Fruit fly (Drosophila melanogaster): ENCODE measurements around the gene Ir62a.

Ir62a gene

dm6 chr3L:1516631-1517273 is 14.3 kb downstream of the Ir62a start, which contains the start of gene cue (continued):
- TF ChIP-seq gro (GFP tag; optimal IDR thresholded peaks at IDR 0.05) (no peak), NC2β (GFP tag; optimal IDR thresholded peaks at IDR 0.05) (no peak), CG17612 (GFP tag; IDR thresholded peaks at IDR 0.05) (no peak), CG4404 (GFP tag; IDR thresholded peaks at IDR 0.05) (no peak), NfI (GFP tag; optimal IDR thresholded peaks at IDR 0.05) (no peak), Hmr (GFP tag; optimal IDR thresholded peaks at IDR 0.05) (no peak), mam (GFP tag; optimal IDR thresholded peaks at IDR 0.05) (no peak), TFAM (GFP tag; optimal IDR thresholded peaks at IDR 0.05) (no peak), Oaz (GFP tag; IDR thresholded peaks at IDR 0.05) (no peak), lilli (GFP tag; optimal IDR thresholded peaks at IDR 0.05) (no peak), Hr3 (GFP tag; optimal IDR thresholded peaks at IDR 0.05) (no peak), usp (GFP tag; optimal IDR thresholded peaks at IDR 0.05) (no peak), GATAe (GFP tag; conservative IDR thresholded peaks at IDR 0.05) (no peak), tio (GFP tag; optimal IDR thresholded peaks at IDR 0.05) (no peak), CG15514 (GFP tag; optimal IDR thresholded peaks at IDR 0.05) (peak; percentile 63), zfh1 (GFP tag; IDR thresholded peaks at IDR 0.05) (no peak), Myb (GFP tag; optimal IDR thresholded peaks at IDR 0.05) (no peak), so (GFP tag; IDR thresholded peaks at IDR 0.05) (peak; percentile 60; the same call in 2 of the 3 replicates), CG9797 (GFP tag; optimal IDR thresholded peaks at IDR 0.05) (no peak), CG4360 (GFP tag; IDR thresholded peaks at IDR 0.05) (no peak), slou (GFP tag; optimal IDR thresholded peaks at IDR 0.05) (no peak), bsh (GFP tag; optimal IDR thresholded peaks at IDR 0.05) (no peak), MESR4 (GFP tag; optimal IDR thresholded peaks at IDR 0.05) (peak; percentile 43), nmo (GFP tag; optimal IDR thresholded peaks at IDR 0.05) (no peak), esg (GFP tag; conservative IDR thresholded peaks at IDR 0.05) (no peak), maf-S (GFP tag; optimal IDR thresholded peaks at IDR 0.05) (no peak), insv (GFP tag; optimal IDR thresholded peaks at IDR 0.05) (no peak), CG2129 (GFP tag; IDR thresholded peaks at IDR 0.05; ENCODE audit: partially characterized antibody) (no peak), sd (tag; optimal IDR thresholded peaks at IDR 0.05) (no peak), Tbp (GFP tag; optimal IDR thresholded peaks at IDR 0.05) (no peak), HLH3B (GFP tag; IDR thresholded peaks at IDR 0.05) (no peak), CG11247 (GFP tag; IDR thresholded peaks at IDR 0.05) (no peak), ac (GFP tag; optimal IDR thresholded peaks at IDR 0.05) (no peak), Rx (GFP tag; IDR thresholded peaks at IDR 0.05) (no peak), CG10274 (GFP tag; optimal IDR thresholded peaks at IDR 0.05) (peak; percentile 96), Atf6 (GFP tag; IDR thresholded peaks at IDR 0.05) (peak; percentile 15; the same call in 1 of the 2 replicates), psq (GFP tag; optimal IDR thresholded peaks at IDR 0.05) (no peak), fd96Cb (tag; optimal IDR thresholded peaks at IDR 0.05) (no peak), row (GFP tag; IDR thresholded peaks at IDR 0.05) (no peak), CG10462 (GFP tag; optimal IDR thresholded peaks at IDR 0.05) (no peak), lola (GFP tag; optimal IDR thresholded peaks at IDR 0.05) (no peak), CG4424 (GFP tag; optimal IDR thresholded peaks at IDR 0.05) (no peak), CG15073 (GFP tag; optimal IDR thresholded peaks at IDR 0.05) (no peak), CG16863 (GFP tag; optimal IDR thresholded peaks at IDR 0.05) (no peak), tx (GFP tag; optimal IDR thresholded peaks at IDR 0.05) (no peak), Hr78 (GFP tag; optimal IDR thresholded peaks at IDR 0.05) (no peak), CG6683 (GFP tag; optimal IDR thresholded peaks at IDR 0.05) (no peak), Elba2 (GFP tag; optimal IDR thresholded peaks at IDR 0.05) (peak; percentile 17), kah (GFP tag; optimal IDR thresholded peaks at IDR 0.05) (peak; percentile 56), Lim3 (GFP tag; IDR thresholded peaks at IDR 0.05) (no peak), CG13894 (tag; optimal IDR thresholded peaks at IDR 0.05) (no peak)
